Worm (Caenorhabditis elegans): Measurements from ENCODE around the gene Y15E3A.5.

- TF ChIP-seq ceh-36 (tag; optimal IDR thresholded peaks at IDR 0.05): no peak
- TF ChIP-seq aly-1 (tag; optimal IDR thresholded peaks at IDR 0.05): no peak
- TF ChIP-seq F13C5.2 (tag; optimal IDR thresholded peaks at IDR 0.05): no peak
- no peak for TF ChIP-seq hmg-4 (GFP tag; optimal IDR thresholded peaks at IDR 0.05)
- no peak for TF ChIP-seq sea-1 (GFP tag; conservative IDR thresholded peaks at IDR 0.05)
- TF ChIP-seq ama-1 (optimal IDR thresholded peaks at IDR 0.05): no peak
- no peak for TF ChIP-seq scrt-1 (GFP tag; IDR thresholded peaks at IDR 0.05)
These were observed 27.7 kb upstream of the Y15E3A.5 start for ce11 chrX:15312681-15313080.
